Worm (Caenorhabditis elegans) whole organism, mixed stage, embryonic: ENCODE measurements around the gene Y43F8C.15.

Source experiments
- elt-3 ChIP-seq: fragments of 150-350 bp; optimal IDR thresholded peaks from 2 replicates; lab custom pipeline; 2014; ENCODE audit warnings: missing biosample characterization, missing genetic modification characterization
- zip-8 ChIP-seq: fragments of 150-350 bp; optimal IDR thresholded peaks from 2 replicates; lab custom pipeline; 2014; ENCODE audit warnings: missing biosample characterization, missing genetic modification characterization

ce11 chrV:19666308-19666707, 44.1 kb downstream of the Y43F8C.15 start:
- no peak for TF ChIP-seq elt-3 (tag; lab: Kevin White, UChicago)
- no peak for TF ChIP-seq zip-8
